Fruit fly (Drosophila melanogaster) whole organism, embryonic: ENCODE data around the gene CG34251.

Experiments used
- CG11695 ChIP-seq: fragments of 200-800 bp; sonication (Bioruptor generic); IDR thresholded peaks from 3 replicates; pipeline ENCODE4 v1.3.6; 2022; ENCODE audit warnings: missing biosample characterization, missing genetic modification characterization
- CG12391 ChIP-seq: fragments of 200-800 bp; sonication (Bioruptor generic); optimal IDR thresholded peaks from 3 replicates; lab custom pipeline; 2018; ENCODE audit warnings: missing biosample characterization, mild to moderate bottlenecking, missing genetic modification characterization, moderate library complexity
- CG12744 ChIP-seq: fragments of 200-800 bp; sonication (Bioruptor generic); optimal IDR thresholded peaks from 2 replicates; lab custom pipeline; 2016; ENCODE audit warnings: missing biosample characterization, missing genetic modification characterization
- CG14710 ChIP-seq: fragments of 200-800 bp; sonication (Bioruptor generic); optimal IDR thresholded peaks from 3 replicates; lab custom pipeline; 2019; ENCODE audit warnings: missing biosample characterization, mild to moderate bottlenecking, missing genetic modification characterization, moderate library complexity
- CG15479 ChIP-seq: fragments of 200-800 bp; sonication (Bioruptor generic); optimal IDR thresholded peaks from 3 replicates; lab custom pipeline; 2019; ENCODE audit warnings: missing biosample characterization, mild to moderate bottlenecking, missing genetic modification characterization, moderate library complexity
- CG15601 ChIP-seq: fragments of 200-800 bp; sonication (Bioruptor generic); optimal IDR thresholded peaks from 3 replicates; lab custom pipeline; 2019; ENCODE audit warnings: missing biosample characterization, mild to moderate bottlenecking, missing genetic modification characterization, moderate library complexity
- CG1603 ChIP-seq: fragments of 200-800 bp; sonication (Bioruptor generic); optimal IDR thresholded peaks from 2 replicates; lab custom pipeline; 2019; ENCODE audit warnings: missing biosample characterization, mild to moderate bottlenecking, missing genetic modification characterization, moderate library complexity
- CG16779 ChIP-seq: fragments of 200-800 bp; sonication (Bioruptor generic); IDR thresholded peaks from 2 replicates; pipeline ENCODE4 v1.3.6; 2022; ENCODE audit warnings: missing biosample characterization, missing genetic modification characterization
- CG18262 ChIP-seq: fragments of 200-800 bp; optimal IDR thresholded peaks from 3 replicates; lab custom pipeline; 2019; ENCODE audit warnings: missing biosample characterization, mild to moderate bottlenecking, missing genetic modification characterization, moderate library complexity
- CG1832 ChIP-seq: fragments of 200-800 bp; sonication (Bioruptor generic); optimal IDR thresholded peaks from 2 replicates; lab custom pipeline; 2017; ENCODE audit warnings: missing biosample characterization, mild to moderate bottlenecking, missing genetic modification characterization, inconsistent platforms
- CG18599 ChIP-seq: fragments of 200-800 bp; sonication (Bioruptor generic); optimal IDR thresholded peaks from 3 replicates; lab custom pipeline; 2017; ENCODE audit warnings: missing biosample characterization, missing genetic modification characterization, mild to moderate bottlenecking, moderate library complexity, missing genetic modification reagents
- CG2116 ChIP-seq: fragments of 200-800 bp; sonication (Bioruptor generic); optimal IDR thresholded peaks from 3 replicates; lab custom pipeline; 2018; ENCODE audit warnings: missing biosample characterization, mild to moderate bottlenecking, missing genetic modification characterization
- CG2889 ChIP-seq: fragments of 200-800 bp; sonication (Bioruptor generic); IDR thresholded peaks from 3 replicates; pipeline ENCODE4 v1.3.6; 2022; ENCODE audit warnings: missing biosample characterization, missing genetic modification characterization
- CG3407 ChIP-seq: fragments of 200-800 bp; sonication (Bioruptor generic); optimal IDR thresholded peaks from 2 replicates; lab custom pipeline; 2018; ENCODE audit warnings: missing biosample characterization, mild to moderate bottlenecking, missing genetic modification characterization
- CG3838 ChIP-seq: fragments of 200-800 bp; sonication (Bioruptor generic); optimal IDR thresholded peaks from 3 replicates; lab custom pipeline; 2016; ENCODE audit warnings: missing biosample characterization, missing genetic modification characterization
- CG4617 ChIP-seq: fragments of 200-800 bp; sonication (Bioruptor generic); optimal IDR thresholded peaks from 3 replicates; lab custom pipeline; 2016; ENCODE audit warnings: missing biosample characterization, missing genetic modification characterization, borderline replicate concordance
- CG6689 ChIP-seq: fragments of 200-800 bp; sonication (Bioruptor generic); IDR thresholded peaks from 2 replicates; pipeline ENCODE4 v1.3.6; 2022; ENCODE audit warnings: missing biosample characterization, missing genetic modification characterization
- CG6854 ChIP-seq: fragments of 200-800 bp; sonication (Bioruptor generic); optimal IDR thresholded peaks from 3 replicates; lab custom pipeline; 2017; ENCODE audit warnings: missing biosample characterization, mild to moderate bottlenecking, missing genetic modification characterization
- CG8478 ChIP-seq: fragments of >200 bp; optimal IDR thresholded peaks from 2 replicates; lab custom pipeline; 2018
- Drgx ChIP-seq: fragments of 200-800 bp; sonication (Bioruptor generic); IDR thresholded peaks from 2 replicates; pipeline ENCODE4 v1.3.6; 2022; ENCODE audit warnings: missing biosample characterization, missing genetic modification characterization
- Fer3 ChIP-seq: fragments of 200-800 bp; sonication (Bioruptor generic); optimal IDR thresholded peaks from 2 replicates; lab custom pipeline; 2018; ENCODE audit warnings: missing biosample characterization, mild to moderate bottlenecking, missing genetic modification characterization, moderate library complexity
- GATAe ChIP-seq: fragments of 200-800 bp; sonication (Bioruptor generic); conservative IDR thresholded peaks from 2 replicates; pipeline ENCODE4 v1.3.6; 2022; ENCODE audit warnings: missing biosample characterization, missing genetic modification characterization
- HLH3B ChIP-seq: fragments of 200-800 bp; sonication (Bioruptor generic); IDR thresholded peaks from 2 replicates; pipeline ENCODE4 v1.3.6; 2022; ENCODE audit warnings: missing biosample characterization, missing genetic modification characterization
- Hr51 ChIP-seq, 2 experiments: fragments of 200-800 bp; sonication (Bioruptor generic); optimal IDR thresholded peaks; 2 replicates in 1 of 2; 3 replicates in 1 of 2; lab custom pipeline; 2016 to 2018; ENCODE audit warnings: missing biosample characterization in 2 of 2, missing genetic modification characterization in 2 of 2, mild to moderate bottlenecking in 1 of 2, moderate library complexity in 1 of 2
- Kr ChIP-seq: fragments of 200-800 bp; sonication (Bioruptor generic); optimal IDR thresholded peaks from 2 replicates; lab custom pipeline; 2017; ENCODE audit warnings: missing biosample characterization, mild to moderate bottlenecking, missing genetic modification characterization
- Myb ChIP-seq: fragments of 200-800 bp; sonication (Bioruptor generic); optimal IDR thresholded peaks from 2 replicates; lab custom pipeline; 2016; ENCODE audit warnings: missing biosample characterization, missing genetic modification characterization
- Nf-YB ChIP-seq: fragments of 200-800 bp; sonication (Bioruptor generic); optimal IDR thresholded peaks from 3 replicates; lab custom pipeline; 2019; ENCODE audit warnings: missing biosample characterization, mild to moderate bottlenecking, missing genetic modification characterization, moderate library complexity
- PHDP ChIP-seq: fragments of 200-800 bp; sonication (Bioruptor generic); optimal IDR thresholded peaks from 3 replicates; lab custom pipeline; 2018; ENCODE audit warnings: missing biosample characterization, mild to moderate bottlenecking, missing genetic modification characterization, moderate library complexity
- Ptx1 ChIP-seq: fragments of 200-800 bp; sonication (Bioruptor generic); IDR thresholded peaks from 2 replicates; pipeline ENCODE4 v1.3.6; 2022; ENCODE audit warnings: missing biosample characterization, missing genetic modification characterization
- Taf1 ChIP-seq: fragments of 200-800 bp; sonication (Bioruptor generic); IDR thresholded peaks from 2 replicates; pipeline ENCODE4 v1.3.6; 2022; ENCODE audit warnings: missing biosample characterization, missing genetic modification characterization
- Vsx1 ChIP-seq: fragments of 200-800 bp; sonication (Bioruptor generic); optimal IDR thresholded peaks from 2 replicates; lab custom pipeline; 2017; ENCODE audit warnings: missing biosample characterization, mild to moderate bottlenecking, missing genetic modification characterization, missing genetic modification reagents
- Xbp1 ChIP-seq: fragments of 200-800 bp; sonication (Bioruptor generic); optimal IDR thresholded peaks from 3 replicates; lab custom pipeline; 2016; ENCODE audit warnings: missing biosample characterization, mild to moderate bottlenecking, missing genetic modification characterization
- YL-1 ChIP-seq: fragments of 200-800 bp; sonication (Bioruptor generic); optimal IDR thresholded peaks from 3 replicates; lab custom pipeline; 2017; ENCODE audit warnings: missing biosample characterization, mild to moderate bottlenecking, missing genetic modification characterization
- amos ChIP-seq: fragments of 200-800 bp; sonication (Bioruptor generic); IDR thresholded peaks from 2 replicates; pipeline ENCODE4 v1.3.6; 2022; ENCODE audit warnings: missing biosample characterization, missing genetic modification characterization; ENCODE audit not compliant: partially characterized antibody
- ash1 ChIP-seq: fragments of 200-800 bp; sonication (Bioruptor generic); optimal IDR thresholded peaks from 2 replicates; lab custom pipeline; 2018; ENCODE audit warnings: missing biosample characterization, mild to moderate bottlenecking, missing genetic modification characterization
- chinmo ChIP-seq: fragments of 200-800 bp; sonication (Bioruptor generic); IDR thresholded peaks from 4 replicates; pipeline ENCODE4 v1.3.6; 2022; ENCODE audit warnings: missing biosample characterization, missing genetic modification characterization; ENCODE audit not compliant: partially characterized antibody
- ci ChIP-seq: fragments of 200-800 bp; sonication (Bioruptor generic); IDR thresholded peaks from 3 replicates; pipeline ENCODE4 v1.3.6; 2022; ENCODE audit warnings: missing biosample characterization, missing genetic modification characterization
- crp ChIP-seq, 2 experiments: fragments of 200-800 bp; sonication (Bioruptor generic); optimal IDR thresholded peaks; 2 replicates in 1 of 2; 3 replicates in 1 of 2; lab custom pipeline; 2017; ENCODE audit warnings: missing biosample characterization in 2 of 2, missing genetic modification characterization in 2 of 2, mild to moderate bottlenecking in 1 of 2, moderate library complexity in 1 of 2
- cwo ChIP-seq: fragments of 200-800 bp; sonication (Bioruptor generic); optimal IDR thresholded peaks from 3 replicates; lab custom pipeline; 2017; ENCODE audit warnings: missing biosample characterization, missing genetic modification characterization, mild to moderate bottlenecking, moderate library complexity, missing genetic modification reagents
- esg ChIP-seq: fragments of 200-800 bp; sonication (Bioruptor generic); conservative IDR thresholded peaks from 2 replicates; pipeline ENCODE4 v1.3.6; 2022; ENCODE audit warnings: missing biosample characterization, missing genetic modification characterization
- ken ChIP-seq: fragments of 200-800 bp; sonication (Bioruptor generic); IDR thresholded peaks from 3 replicates; pipeline ENCODE4 v1.3.6; 2022; ENCODE audit warnings: missing biosample characterization, missing genetic modification characterization
- mam ChIP-seq: fragments of 200-800 bp; sonication (Bioruptor generic); optimal IDR thresholded peaks from 3 replicates; lab custom pipeline; 2016; ENCODE audit warnings: missing biosample characterization, missing genetic modification characterization
- onecut ChIP-seq: fragments of 200-800 bp; sonication (Bioruptor generic); IDR thresholded peaks from 2 replicates; pipeline ENCODE4 v1.3.6; 2022; ENCODE audit warnings: missing biosample characterization, missing genetic modification characterization
- pfk ChIP-seq: fragments of 200-800 bp; sonication (Bioruptor generic); optimal IDR thresholded peaks from 2 replicates; lab custom pipeline; 2018; ENCODE audit warnings: missing biosample characterization, mild to moderate bottlenecking, missing genetic modification characterization, moderate library complexity
- prd ChIP-seq, 3 experiments: fragments of >200 bp in 2 of 3; fragments of 200-800 bp in 1 of 3; sonication (Bioruptor generic) in 1 of 3; optimal IDR thresholded peaks in 2 of 3; IDR thresholded peaks in 1 of 3; 2 replicates in 2 of 3; 3 replicates in 1 of 3; pipeline versions ENCODE4 v1.3.6 to Lab custom; 2017 to 2022; ENCODE audit warnings: missing biosample characterization in 1 of 3, missing genetic modification characterization in 1 of 3
- pum ChIP-seq: fragments of 200-800 bp; sonication (Bioruptor generic); optimal IDR thresholded peaks from 2 replicates; lab custom pipeline; 2016; ENCODE audit warnings: missing biosample characterization, missing genetic modification characterization
- pzg ChIP-seq: fragments of 200-800 bp; sonication (Bioruptor generic); optimal IDR thresholded peaks from 3 replicates; lab custom pipeline; 2018; ENCODE audit warnings: missing biosample characterization, mild to moderate bottlenecking, missing genetic modification characterization, moderate library complexity
- tin ChIP-seq: fragments of 200-800 bp; sonication (Bioruptor generic); optimal IDR thresholded peaks from 3 replicates; lab custom pipeline; 2016; ENCODE audit warnings: missing biosample characterization, missing genetic modification characterization
- vvl ChIP-seq: fragments of 200-800 bp; sonication (Bioruptor generic); IDR thresholded peaks from 2 replicates; pipeline ENCODE4 v1.3.6; 2022; ENCODE audit warnings: missing biosample characterization, missing genetic modification characterization
- zfh2 ChIP-seq: fragments of 200-800 bp; sonication (Bioruptor generic); optimal IDR thresholded peaks from 2 replicates; lab custom pipeline; 2016; ENCODE audit warnings: missing biosample characterization, missing genetic modification characterization

The CG34251 gene

DNA sequence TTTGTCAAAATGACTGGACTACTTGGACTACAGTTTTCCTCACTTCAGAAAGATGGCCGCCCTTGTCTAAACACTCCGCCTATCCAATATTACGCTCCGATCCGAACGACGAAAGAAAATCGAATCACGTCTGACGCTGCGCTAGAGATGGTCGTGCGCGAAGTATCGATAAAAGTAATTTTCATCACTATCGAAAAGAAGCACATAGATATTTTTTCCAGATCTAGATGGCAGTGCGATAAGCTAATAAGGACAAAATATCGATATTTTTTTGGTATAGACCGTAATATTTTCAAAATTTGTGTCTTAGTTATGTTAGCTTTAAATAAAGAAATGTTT lies 26.5 kb upstream of the CG34251 start, which contains the start of gene Pep (continued):
- TF ChIP-seq Kr (GFP tag; lab: Kevin White, UChicago) (no peak), PHDP (tag; lab: Kevin White, UChicago) (peak; percentile 33), ken (GFP tag; lab: Robert Waterston, UW) (no peak; the same call in 1 of the 3 replicates), pfk (GFP tag; lab: Kevin White, UChicago) (peak; percentile 8), CG2889 (GFP tag; lab: Robert Waterston, UW) (no peak), CG2116 (GFP tag; lab: Kevin White, UChicago) (peak; percentile 88), CG16779 (GFP tag; lab: Robert Waterston, UW) (no peak), crp (GFP tag; optimal IDR thresholded peaks at IDR 0.05; lab: Kevin White, UChicago) (no peak), Taf1 (GFP tag; lab: Robert Waterston, UW) (no peak), CG11695 (0 out of 3 replicates have a peak, but pooled peaks have one; percentile 4), amos (peak; percentile 99), zfh2 (GFP tag; lab: Kevin White, UChicago) (peak; percentile 38), CG12744 (GFP tag; lab: Kevin White, UChicago) (peak; percentile 21), HLH3B (GFP tag; lab: Robert Waterston, UW) (no peak; the same call in 1 of the 2 replicates), CG1603 (tag; lab: Kevin White, UChicago) (peak; percentile 86), CG8478 (no peak), mam (peak; percentile 42), CG3838 (GFP tag; lab: Kevin White, UChicago) (no peak), CG18599 (GFP tag; lab: Kevin White, UChicago) (no peak), GATAe (GFP tag; lab: Robert Waterston, UW) (no peak), YL-1 (peak; percentile 64), ash1 (GFP tag; lab: Kevin White, UChicago) (no peak), CG18262 (tag; lab: Kevin White, UChicago) (peak; percentile 34), CG12391 (tag; lab: Kevin White, UChicago) (peak; percentile 52), CG4617 (GFP tag; lab: Kevin White, UChicago) (peak; percentile 36), onecut (GFP tag; lab: Robert Waterston, UW) (peak; percentile 73), esg (GFP tag; lab: Robert Waterston, UW) (no peak), CG6689 (GFP tag; lab: Robert Waterston, UW) (no peak), prd (optimal IDR thresholded peaks at IDR 0.05; lab: Kevin White, UChicago) (no peak), prd (GFP tag; IDR thresholded peaks at IDR 0.05; lab: Robert Waterston, UW) (no peak), vvl (GFP tag; lab: Robert Waterston, UW) (peak; percentile 72), pzg (GFP tag; lab: Kevin White, UChicago) (peak; percentile 93), Vsx1 (GFP tag; lab: Kevin White, UChicago) (peak; percentile 84), Drgx (no peak), Nf-YB (GFP tag; lab: Kevin White, UChicago) (no peak), Hr51 (GFP tag; optimal IDR thresholded peaks at IDR 0.05; lab: Kevin White, UChicago) (peak in 1 of 2 experiments; percentile 31), tin (GFP tag; lab: Kevin White, UChicago) (peak; percentile 33), CG15601 (tag; lab: Kevin White, UChicago) (peak; percentile 38), pum (GFP tag; lab: Kevin White, UChicago) (peak; percentile 20), Fer3 (peak; percentile 30), CG15479 (no peak), Ptx1 (GFP tag; lab: Robert Waterston, UW) (no peak), cwo (GFP tag; lab: Kevin White, UChicago) (no peak), Xbp1 (GFP tag; lab: Kevin White, UChicago) (peak; percentile 40), Myb (GFP tag; lab: Kevin White, UChicago) (peak; percentile 81), CG6854 (GFP tag; lab: Kevin White, UChicago) (no peak), ci (no peak; the same call in 2 of the 3 replicates), CG3407 (no peak), CG14710 (peak; percentile 73), CG1832 (GFP tag; lab: Kevin White, UChicago) (no peak), chinmo (GFP tag; lab: Robert Waterston, UW) (peak; percentile 97)
